Worm (Caenorhabditis elegans) whole organism, L4/young adult: ENCODE measurements around the gene col-17.
"Not testable (repeated sequence)": the region's sequence is repeated elsewhere in the genome, so short reads cannot be mapped to it uniquely, and the experiment has no call there.

Source experiments
- W03F9.2 ChIP-seq: fragments of 150-350 bp; optimal IDR thresholded peaks from 2 replicates; lab custom pipeline; 2014; ENCODE audit warnings: missing biosample characterization, missing genetic modification characterization
- dao-5 ChIP-seq: sonication (generic microtip); optimal IDR thresholded peaks from 2 replicates; lab custom pipeline; 2016; ENCODE audit warnings: missing genotype, missing genetic modification characterization, moderate library complexity, missing compliant biosample characterization
- him-1 ChIP-seq: sonication (generic microtip); optimal IDR thresholded peaks from 2 replicates; lab custom pipeline; 2016; ENCODE audit warnings: missing genotype, missing genetic modification reagents, missing genetic modification characterization, missing compliant biosample characterization

col-17 gene

ce11 chrII:4869793-4870343 lies 2.5 kb upstream of the col-17 start:
- TF ChIP-seq W03F9.2 (tag; lab: Kevin White, UChicago) (no peak), him-1 (tag; lab: Kevin White, UChicago) (no peak), dao-5 (tag; lab: Kevin White, UChicago) (no peak)

ce11 chrII:4866045-4866444 lies 1.3 kb downstream of the col-17 start:
- TF ChIP-seq W03F9.2 (tag; lab: Kevin White, UChicago) (no peak), dao-5 (tag; lab: Kevin White, UChicago) (no peak), him-1 (tag; lab: Kevin White, UChicago) (no peak)

- TF ChIP-seq W03F9.2 (tag; lab: Kevin White, UChicago), result no peak
These were observed 4.0 kb downstream of the col-17 start, which contains the start of the genes mpst-4 and F11G11.14 for ce11 chrII:4863357-4863756. Gene mpst-4, minus strand, starts transcription at chrII:4863457. Gene F11G11.14, plus strand, starts transcription at chrII:4863681.

ce11 chrII:4860260-4860659 lies 7.1 kb downstream of the col-17 start, which contains the start of the genes nspd-5 and F11G11.4:
Gene nspd-5, minus strand, starts transcription at chrII:4860360.
Gene F11G11.4, plus strand, starts transcription at chrII:4860594.
- TF ChIP-seq W03F9.2, dao-5, him-1 (tag; lab: Kevin White, UChicago): not testable (repeated sequence)

ce11 chrII:4858906-4859411 lies 8.4 kb downstream of the col-17 start:
- TF ChIP-seq him-1 (tag; lab: Kevin White, UChicago) (no peak), W03F9.2 (tag; lab: Kevin White, UChicago) (no peak), dao-5 (tag; lab: Kevin White, UChicago) (no peak)

- TF ChIP-seq dao-5 (tag; lab: Kevin White, UChicago) (no peak), W03F9.2 (tag; lab: Kevin White, UChicago) (no peak), him-1 (tag; lab: Kevin White, UChicago) (no peak)
These were observed 9.5 kb downstream of the col-17 start, which contains the start of gene F11G11.5 for ce11 chrII:4857873-4858364. Gene F11G11.5, plus strand, starts transcription at chrII:4857923.

ce11 chrII:4857086-4857485 lies 10.3 kb downstream of the col-17 start:
- no peak for TF ChIP-seq W03F9.2 (tag; lab: Kevin White, UChicago)
- TF ChIP-seq dao-5 (tag; lab: Kevin White, UChicago), result no peak
- TF ChIP-seq him-1 (tag; lab: Kevin White, UChicago), result no peak

ce11 chrII:4856113-4856512 lies 11.3 kb downstream of the col-17 start:
- TF ChIP-seq him-1 (tag; lab: Kevin White, UChicago) (no peak), W03F9.2 (tag; lab: Kevin White, UChicago) (peak; percentile 5), dao-5 (tag; lab: Kevin White, UChicago) (no peak)

- TF ChIP-seq dao-5 (tag; lab: Kevin White, UChicago), result no peak
- TF ChIP-seq him-1 (tag; lab: Kevin White, UChicago), result peak; percentile 0
These were observed 11.9 kb downstream of the col-17 start for ce11 chrII:4855489-4855888.

- TF ChIP-seq dao-5 (tag; lab: Kevin White, UChicago), result no peak
- TF ChIP-seq W03F9.2 (tag; lab: Kevin White, UChicago), result no peak
- no peak for TF ChIP-seq him-1 (tag; lab: Kevin White, UChicago)
These were observed 12.6 kb downstream of the col-17 start for ce11 chrII:4854761-4855160.

- TF ChIP-seq him-1 (tag; lab: Kevin White, UChicago) (peak; percentile 92), W03F9.2 (tag; lab: Kevin White, UChicago) (peak; percentile 97), dao-5 (tag; lab: Kevin White, UChicago) (no peak)
These were observed 15.7 kb downstream of the col-17 start, which contains the start of gene dnj-9 for ce11 chrII:4851594-4852106. Gene dnj-9, plus strand, starts transcription at chrII:4852056.

- TF ChIP-seq dao-5 (tag; lab: Kevin White, UChicago), result no peak
- TF ChIP-seq him-1 (tag; lab: Kevin White, UChicago), result no peak
- no peak for TF ChIP-seq W03F9.2 (tag; lab: Kevin White, UChicago)
These were observed 17.5 kb downstream of the col-17 start, which contains the start of gene T23B7.3 for ce11 chrII:4849885-4850284. Gene T23B7.3, plus strand, starts transcription at chrII:4850185.

ce11 chrII:4842143-4842658 lies 25.2 kb downstream of the col-17 start, which contains the start of the genes T23B7.2 and nspd-4:
Gene T23B7.2, minus strand, starts transcription at chrII:4842243.
Gene nspd-4, plus strand, starts transcription at chrII:4842608.
- not testable (repeated sequence) for TF ChIP-seq him-1, dao-5, W03F9.2 (tag; lab: Kevin White, UChicago)
